Fruit fly (Drosophila melanogaster) ovary, adult (tissue): Measurements from ENCODE around the gene Cdc42.

Experiments
- CG17801 ChIP-seq: fragments of 200-800 bp; optimal IDR thresholded peaks from 2 replicates; lab custom pipeline; 2019; ENCODE audit warnings: missing biosample characterization, mild to moderate bottlenecking, missing genetic modification characterization, moderate library complexity; ENCODE audit not compliant: partially characterized antibody

Cdc42 gene

DNA sequence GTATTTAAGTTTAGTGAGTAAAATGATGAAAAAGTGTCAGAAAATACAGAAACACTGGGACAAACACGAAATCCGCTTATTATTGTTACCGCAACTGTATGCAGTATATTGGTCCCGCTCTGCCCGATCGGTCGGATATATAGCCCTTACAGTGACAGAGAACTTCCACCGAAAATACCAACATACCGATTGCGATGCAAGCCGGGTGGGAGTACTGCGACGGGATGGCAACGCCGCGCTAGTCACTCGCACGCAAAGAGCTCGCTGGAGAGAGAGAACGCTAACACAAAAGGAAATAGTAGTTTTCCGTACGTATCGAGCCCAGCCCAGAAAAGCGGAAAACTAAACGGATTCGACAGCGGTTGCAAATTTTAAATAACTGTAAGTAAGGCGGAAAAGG, at the start of gene Cdc42:
TSS of gene Cdc42 (plus strand) at position 247 of the 400 bp plus-strand sequence.
- no peak for TF ChIP-seq CG17801 (GFP tag; lab: Kevin White, UChicago)

DNA sequence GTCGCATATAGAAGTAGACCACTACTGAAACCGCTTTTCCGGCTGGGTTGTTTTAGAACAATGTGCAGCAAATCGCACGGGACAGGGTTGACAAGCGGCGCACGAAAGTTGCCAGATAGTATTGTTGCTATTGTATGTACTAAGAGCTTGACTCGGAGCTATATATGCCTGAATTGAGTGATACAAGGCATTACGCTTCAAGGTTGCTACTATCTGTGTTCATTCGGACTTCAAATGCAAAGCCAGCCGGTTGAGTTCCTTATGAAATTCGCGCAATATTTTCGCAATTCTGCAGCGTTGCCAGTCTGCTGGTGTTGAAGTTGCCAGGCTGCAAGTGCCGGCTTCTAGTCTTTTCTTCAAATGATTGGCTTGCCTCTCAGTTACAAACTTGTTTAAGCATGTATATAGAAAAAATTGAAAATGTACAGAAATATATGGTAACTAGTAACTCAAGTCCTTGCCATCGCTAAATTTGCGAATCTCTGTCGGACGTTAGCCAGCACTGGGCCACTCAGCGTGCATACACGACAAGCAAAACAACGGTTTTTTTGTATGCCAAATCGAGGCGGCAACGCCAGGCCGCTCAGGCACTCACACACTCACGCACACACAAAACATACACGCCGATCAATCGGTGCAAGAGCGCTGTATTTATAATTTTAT, 45.0 kb upstream of the Cdc42 start, which contains the start of the genes Ranbp21 and Elys:
TSS of gene Ranbp21 (minus strand) at position 513 of the 663 bp plus-strand sequence.
TSS of gene Elys (plus strand) at position 549 of the 663 bp plus-strand sequence.
- peak; percentile 13 for TF ChIP-seq CG17801 (GFP tag; lab: Kevin White, UChicago)

dm6 chrX:19662583-19663195, 34.2 kb upstream of the Cdc42 start:
- peak; percentile 48 for TF ChIP-seq CG17801 (GFP tag; lab: Kevin White, UChicago)

DNA sequence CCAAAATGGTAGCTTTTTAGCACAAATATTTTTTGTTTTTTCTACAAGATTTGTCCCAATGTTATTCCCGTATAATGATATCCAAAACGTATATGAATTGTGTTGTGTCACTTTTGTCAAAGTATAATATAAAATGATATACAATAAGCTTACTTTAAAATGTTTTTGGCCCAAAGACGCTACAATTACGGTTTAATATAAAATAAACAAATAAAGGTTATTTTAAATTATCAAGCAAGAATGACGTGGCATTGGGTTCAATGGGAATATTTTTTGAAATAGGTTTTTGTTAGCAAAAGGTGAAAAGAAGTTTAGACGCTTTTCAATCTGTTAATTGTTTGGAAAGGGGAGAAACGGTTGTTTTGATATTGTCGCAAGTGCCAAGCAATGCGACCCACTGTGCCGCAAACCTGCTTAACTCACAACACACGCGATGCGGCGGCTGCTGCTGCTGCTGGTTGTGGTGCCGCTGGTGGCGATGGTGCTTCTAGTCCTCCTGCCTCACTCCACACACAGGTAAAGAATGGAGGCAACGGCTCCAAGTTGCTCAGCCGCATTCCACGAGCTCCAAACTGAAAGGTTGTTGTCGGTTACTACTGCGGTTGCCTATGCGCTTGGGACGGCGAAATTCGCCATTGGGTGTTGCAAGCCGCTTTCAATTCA, 33.6 kb upstream of the Cdc42 start:
- no peak for TF ChIP-seq CG17801 (GFP tag; lab: Kevin White, UChicago)

- TF ChIP-seq CG17801 (GFP tag; lab: Kevin White, UChicago), result no peak
These were observed 32.8 kb upstream of the Cdc42 start, which contains the start of the genes CG14223 and Ssu72 for dm6 chrX:19663859-19664728. Gene CG14223 (minus strand): TSS chrX:19663971. Gene Ssu72 (plus strand): TSS chrX:19664561.

DNA sequence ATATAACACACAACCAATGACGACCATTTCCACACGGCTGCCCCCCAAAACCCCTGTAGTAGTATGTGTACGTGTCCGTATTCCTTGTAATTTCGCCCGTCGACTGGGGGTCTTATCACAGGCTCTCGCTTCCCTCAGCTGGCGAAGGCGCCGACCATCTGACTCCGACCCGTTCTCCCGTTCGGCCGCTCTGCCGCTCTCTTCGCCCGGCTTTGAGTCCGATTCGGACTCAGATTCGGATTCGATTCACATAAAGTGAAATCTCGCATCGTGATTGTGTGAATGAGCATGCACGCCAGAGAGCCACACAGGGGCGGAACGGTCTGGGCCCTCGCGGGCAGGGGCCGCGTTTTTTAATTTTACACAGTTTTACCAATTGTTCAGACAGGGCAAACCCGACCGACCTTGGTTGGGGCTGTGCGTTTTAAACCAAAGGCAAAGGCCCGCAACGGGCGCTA, 31.2 kb upstream of the Cdc42 start:
- TF ChIP-seq CG17801 (GFP tag; lab: Kevin White, UChicago), result peak; percentile 13

DNA sequence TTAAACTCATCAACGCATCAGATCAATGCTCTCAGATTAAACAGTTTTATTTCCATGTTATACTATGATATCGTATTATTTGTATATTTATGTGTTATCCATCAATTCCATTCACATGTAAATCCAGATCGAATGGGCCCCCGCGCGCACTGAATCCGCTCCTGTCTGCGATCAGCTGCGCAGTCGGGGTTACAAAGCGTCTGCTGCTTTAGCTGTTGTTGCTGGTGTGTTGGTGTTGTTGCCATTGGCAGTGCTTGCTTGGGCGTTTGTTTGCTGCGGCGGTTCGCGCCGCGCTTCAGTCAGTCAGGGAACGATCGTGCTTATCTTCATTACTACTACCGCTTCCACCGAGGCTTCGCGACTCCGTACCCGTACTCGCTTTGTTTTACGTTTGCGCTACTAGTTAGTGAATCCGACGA, 29.9 kb upstream of the Cdc42 start, which contains the start of gene Zw:
TSS of gene Zw (plus strand) at position 262 of the 419 bp plus-strand sequence.
- TF ChIP-seq CG17801 (GFP tag; lab: Kevin White, UChicago), result peak; percentile 69

dm6 chrX:19667444-19668104, 29.3 kb upstream of the Cdc42 start:
- TF ChIP-seq CG17801 (GFP tag; lab: Kevin White, UChicago), result no peak

DNA sequence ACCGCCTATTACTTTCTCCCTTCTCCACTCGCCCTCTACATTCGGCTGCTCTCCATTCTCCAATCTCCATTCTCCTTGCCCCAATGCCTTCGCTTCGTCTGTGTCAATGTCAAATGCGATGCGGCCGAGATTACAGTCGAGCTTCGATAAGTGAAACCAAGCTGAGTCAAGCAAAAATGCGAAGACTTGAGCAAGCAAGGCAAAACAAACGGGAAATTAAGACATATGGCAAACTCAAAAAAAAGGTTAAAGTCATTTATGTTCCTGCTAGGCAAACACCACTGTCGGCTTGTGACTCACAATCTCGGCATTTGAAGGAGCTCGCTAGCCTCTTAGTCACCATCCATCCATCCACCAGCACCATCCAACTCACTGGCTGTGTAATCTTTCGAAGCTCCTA, 28.5 kb upstream of the Cdc42 start:
- TF ChIP-seq CG17801 (GFP tag; lab: Kevin White, UChicago), result peak; percentile 93

DNA sequence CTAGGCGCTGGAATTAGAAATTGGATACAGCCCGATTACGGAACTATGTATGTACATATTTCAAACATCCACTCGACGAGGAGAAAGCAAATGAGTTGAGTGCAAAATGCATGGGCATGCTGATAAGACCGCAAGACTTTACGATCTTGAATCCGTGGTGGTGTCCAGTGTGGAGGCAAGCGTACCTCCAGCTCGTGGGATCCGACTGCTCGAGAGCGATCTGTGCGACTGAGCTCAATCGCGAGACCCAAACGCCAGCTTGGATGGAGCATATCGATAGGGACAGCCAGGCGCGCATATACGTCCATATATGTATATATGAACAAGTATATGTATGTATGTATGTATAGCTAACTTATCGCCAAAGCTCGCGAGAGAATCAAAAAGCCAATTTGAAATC, 21.2 kb upstream of the Cdc42 start, which contains the start of gene et:
TSS of gene et (minus strand) at position 230 of the 400 bp plus-strand sequence.
- no peak for TF ChIP-seq CG17801 (GFP tag; lab: Kevin White, UChicago)

DNA sequence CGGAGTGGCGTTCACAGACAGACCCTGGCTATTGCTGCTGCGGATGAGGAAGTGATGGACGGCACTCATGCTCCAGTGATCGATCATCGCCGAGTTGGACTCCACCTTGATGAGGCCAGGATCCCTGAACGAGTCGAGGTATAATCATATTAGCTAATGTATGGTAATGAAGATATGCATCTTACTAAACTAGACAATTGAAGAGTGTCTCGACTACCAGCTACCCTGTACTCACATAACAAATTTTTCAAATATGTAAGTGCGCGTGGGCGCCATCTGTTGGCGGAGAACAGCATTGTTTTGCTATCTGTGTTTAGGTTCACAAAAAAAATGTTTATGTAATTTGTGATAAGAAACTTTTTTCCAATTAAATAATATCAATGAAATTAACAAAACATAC, 17.7 kb upstream of the Cdc42 start:
- TF ChIP-seq CG17801 (GFP tag; lab: Kevin White, UChicago), result no peak

dm6 chrX:19683040-19683875, 13.6 kb upstream of the Cdc42 start, which contains the start of the genes dome and Ubqn:
Gene dome (minus strand): TSS chrX:19683518.
Gene Ubqn (plus strand): TSS chrX:19683808.
- TF ChIP-seq CG17801 (GFP tag; lab: Kevin White, UChicago), result peak; percentile 62

dm6 chrX:19684048-19684447, 12.8 kb upstream of the Cdc42 start:
- no peak for TF ChIP-seq CG17801 (GFP tag; lab: Kevin White, UChicago)
